Worm (Caenorhabditis elegans) whole organism, L3 larva: ENCODE data around the gene ifas-1.

Experiments
- fkh-10 ChIP-seq: sonication (generic microtip); optimal IDR thresholded peaks from 2 replicates; lab custom pipeline; 2017; ENCODE audit warnings: missing biosample characterization, missing genetic modification reagents, missing genetic modification characterization
- nhr-11 ChIP-seq: fragments of 150-350 bp; optimal IDR thresholded peaks from 2 replicates; lab custom pipeline; 2014; ENCODE audit warnings: missing biosample characterization, missing genetic modification characterization
- unc-62 ChIP-seq: fragments of 150-350 bp; sonication (generic microtip); optimal IDR thresholded peaks from 4 replicates; lab custom pipeline; 2014; ENCODE audit warnings: missing biosample characterization, missing genetic modification reagents, missing genetic modification characterization

ce11 chrII:3721016-3721415 is 32.5 kb upstream of the ifas-1 start, which contains the start of gene C46E10.3:
- no peak for TF ChIP-seq fkh-10 (GFP tag; lab: Kevin White, UChicago)
- no peak for TF ChIP-seq unc-62 (GFP tag; lab: Kevin White, UChicago)
- TF ChIP-seq nhr-11, result no peak
